Worm (Caenorhabditis elegans) whole organism, midembryonic: ENCODE results near the gene B0464.6.

Source experiments
- T22C8.4 ChIP-seq: fragments of 200-800 bp; sonication (Bioruptor generic); IDR thresholded peaks from 2 replicates; pipeline ENCODE4 v1.3.6; 2022; ENCODE audit warnings: missing genetic modification characterization, missing compliant biosample characterization
- cog-1 ChIP-seq: sonication (generic microtip); optimal IDR thresholded peaks from 2 replicates; lab custom pipeline; 2016; ENCODE audit warnings: missing genetic modification characterization, missing compliant biosample characterization
- flt-1 ChIP-seq: fragments of 200-800 bp; sonication (Bioruptor generic); IDR thresholded peaks from 2 replicates; pipeline ENCODE4 v1.3.6; 2022; ENCODE audit warnings: missing genetic modification characterization, missing compliant biosample characterization
- klf-2 ChIP-seq: fragments of 200-800 bp; sonication (Bioruptor generic); conservative IDR thresholded peaks from 2 replicates; pipeline ENCODE4 v1.3.6; 2022; ENCODE audit warnings: missing genetic modification reagents, missing genetic modification characterization, missing compliant biosample characterization
- med-1 ChIP-seq: sonication (generic microtip); optimal IDR thresholded peaks from 2 replicates; lab custom pipeline; 2017; ENCODE audit warnings: missing genetic modification characterization, mild to moderate bottlenecking, missing compliant biosample characterization, antibody characterized with exemption, missing genetic modification reagents; ENCODE audit not compliant: insufficient read depth
- ref-1 ChIP-seq: fragments of 200-800 bp; sonication (Bioruptor generic); conservative IDR thresholded peaks from 2 replicates; pipeline ENCODE4 v1.3.6; 2022; ENCODE audit warnings: missing genetic modification reagents, missing genetic modification characterization, missing compliant biosample characterization
- tab-1 ChIP-seq: fragments of 200-800 bp; sonication (Bioruptor generic); IDR thresholded peaks from 2 replicates; pipeline ENCODE4 v1.3.6; 2022; ENCODE audit warnings: missing genetic modification characterization, missing compliant biosample characterization
- ztf-23 ChIP-seq: fragments of 200-800 bp; sonication (Bioruptor generic); IDR thresholded peaks from 2 replicates; pipeline ENCODE4 v1.3.6; 2022; ENCODE audit warnings: missing genetic modification reagents, missing genetic modification characterization, missing compliant biosample characterization
- ztf-29 ChIP-seq: fragments of 200-800 bp; sonication (Bioruptor generic); IDR thresholded peaks from 2 replicates; pipeline ENCODE4 v1.3.6; 2022; ENCODE audit warnings: missing genetic modification reagents, missing genetic modification characterization, missing compliant biosample characterization

The B0464.6 gene

DNA sequence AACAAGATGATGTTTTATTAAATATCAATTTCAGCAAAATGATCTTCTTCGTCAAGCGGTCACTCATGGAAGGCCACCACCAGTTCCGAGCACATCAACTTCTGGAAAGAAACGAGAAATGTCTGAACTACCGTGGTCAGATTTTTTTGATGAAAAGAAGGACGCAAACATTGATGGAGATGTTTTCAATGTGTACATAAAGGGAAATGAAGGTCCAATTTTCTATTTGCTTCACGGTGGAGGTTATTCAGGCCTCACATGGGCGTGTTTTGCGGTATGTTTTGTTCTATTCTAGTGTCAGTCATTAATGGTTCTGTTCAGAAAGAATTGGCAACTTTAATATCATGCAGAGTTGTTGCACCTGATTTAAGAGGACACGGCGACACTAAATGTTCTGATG is at the start of gene B0464.6:
TSS of gene B0464.6 (minus strand) at position 101 of the 400 bp plus-strand sequence.
- no peak for TF ChIP-seq ztf-23 (GFP tag; lab: Robert Waterston, UW)
- TF ChIP-seq flt-1, result no peak
- TF ChIP-seq T22C8.4 (GFP tag; lab: Robert Waterston, UW), result no peak
- no peak for TF ChIP-seq klf-2 (GFP tag; lab: Robert Waterston, UW)
- TF ChIP-seq cog-1 (tag; lab: Kevin White, UChicago), result no peak
- no peak for TF ChIP-seq med-1 (GFP tag; lab: Kevin White, UChicago)
- no peak for TF ChIP-seq ztf-29 (GFP tag; lab: Robert Waterston, UW)

ce11 chrIII:9513569-9513968 is 47.8 kb upstream of the B0464.6 start, which contains the start of gene F55H2.8:
Gene F55H2.8, plus strand, starts transcription at chrIII:9513869.
- TF ChIP-seq flt-1 (no peak), T22C8.4 (GFP tag; lab: Robert Waterston, UW) (no peak), klf-2 (GFP tag; lab: Robert Waterston, UW) (no peak), ztf-29 (GFP tag; lab: Robert Waterston, UW) (no peak), cog-1 (tag; lab: Kevin White, UChicago) (no peak), ref-1 (GFP tag; lab: Robert Waterston, UW) (no peak), tab-1 (GFP tag; lab: Robert Waterston, UW) (no peak), ztf-23 (GFP tag; lab: Robert Waterston, UW) (no peak), med-1 (GFP tag; lab: Kevin White, UChicago) (no peak)

ce11 chrIII:9513006-9513405 is 47.2 kb upstream of the B0464.6 start:
- TF ChIP-seq tab-1 (GFP tag; lab: Robert Waterston, UW) (no peak), med-1 (GFP tag; lab: Kevin White, UChicago) (no peak), cog-1 (tag; lab: Kevin White, UChicago) (no peak)

- TF ChIP-seq ref-1 (GFP tag; lab: Robert Waterston, UW), result no peak
- no peak for TF ChIP-seq ztf-23 (GFP tag; lab: Robert Waterston, UW)
- no peak for TF ChIP-seq flt-1
- TF ChIP-seq ztf-29 (GFP tag; lab: Robert Waterston, UW), result no peak
- no peak for TF ChIP-seq cog-1 (tag; lab: Kevin White, UChicago)
- TF ChIP-seq tab-1 (GFP tag; lab: Robert Waterston, UW), result no peak
- TF ChIP-seq med-1 (GFP tag; lab: Kevin White, UChicago), result no peak
- TF ChIP-seq klf-2 (GFP tag; lab: Robert Waterston, UW), result no peak
- TF ChIP-seq T22C8.4 (GFP tag; lab: Robert Waterston, UW), result no peak
Measured at ce11 chrIII:9511660-9512059, 45.9 kb upstream of the B0464.6 start.

DNA sequence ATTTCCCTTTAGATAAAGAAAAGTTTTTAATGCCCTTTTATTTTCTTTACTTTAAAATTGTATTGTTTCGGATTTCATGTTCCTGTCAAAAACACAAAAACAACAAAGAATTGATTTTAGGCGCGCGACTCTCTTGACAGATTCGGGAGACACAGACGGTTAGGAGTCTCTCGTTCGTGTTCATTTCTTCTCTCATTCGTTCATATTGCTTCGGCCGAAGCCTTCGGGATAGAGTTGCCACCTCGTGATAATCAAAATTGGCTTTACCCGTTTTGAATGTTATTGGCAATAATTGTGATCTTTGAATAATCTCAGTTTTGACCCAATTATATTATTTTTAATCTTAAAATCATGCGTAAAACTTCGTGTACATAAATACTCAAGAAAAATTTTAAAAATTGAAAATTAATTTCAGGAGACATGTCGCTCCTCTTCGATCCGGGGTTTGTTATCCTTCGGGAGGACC is 45.3 kb upstream of the B0464.6 start, which contains the start of gene F55H2.5:
TSS of gene F55H2.5 (plus strand) at position 416 of the 466 bp plus-strand sequence.
- TF ChIP-seq ztf-29 (GFP tag; lab: Robert Waterston, UW), result no peak
- no peak for TF ChIP-seq klf-2 (GFP tag; lab: Robert Waterston, UW)
- TF ChIP-seq T22C8.4 (GFP tag; lab: Robert Waterston, UW), result no peak
- no peak for TF ChIP-seq med-1 (GFP tag; lab: Kevin White, UChicago)
- TF ChIP-seq ref-1 (GFP tag; lab: Robert Waterston, UW), result no peak
- TF ChIP-seq cog-1 (tag; lab: Kevin White, UChicago), result no peak
- TF ChIP-seq flt-1, result no peak
- TF ChIP-seq ztf-23 (GFP tag; lab: Robert Waterston, UW), result no peak
- no peak for TF ChIP-seq tab-1 (GFP tag; lab: Robert Waterston, UW)

DNA sequence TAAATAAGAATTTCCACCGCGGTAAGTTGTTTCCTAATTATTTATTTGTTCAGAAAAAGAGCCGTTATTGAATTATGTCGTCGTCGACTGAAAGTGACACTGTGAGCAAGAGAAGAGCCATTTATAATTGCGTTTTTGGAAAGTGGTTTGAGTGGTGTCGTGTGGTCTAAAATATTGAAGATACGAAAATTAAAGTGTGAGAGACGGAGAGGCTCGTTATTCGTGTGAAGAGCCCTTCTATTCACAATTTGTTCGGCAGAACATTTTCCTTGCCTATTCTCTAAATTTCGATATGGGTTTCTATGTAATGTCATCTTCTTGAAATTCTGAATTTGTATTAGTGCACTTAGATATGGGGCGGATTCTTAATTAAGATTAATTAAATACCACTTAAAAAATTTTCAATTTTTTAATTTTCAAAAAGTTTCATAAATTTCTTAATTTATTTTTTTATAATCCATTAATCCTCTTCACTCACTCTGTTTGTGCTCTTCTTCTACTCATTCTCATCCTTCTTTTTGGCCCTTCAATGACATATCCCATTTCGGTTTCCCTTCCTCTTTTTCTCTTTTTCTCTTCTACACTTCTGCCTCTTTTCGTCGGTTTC is 44.1 kb upstream of the B0464.6 start:
- TF ChIP-seq med-1 (GFP tag; lab: Kevin White, UChicago), result no peak
- TF ChIP-seq T22C8.4 (GFP tag; lab: Robert Waterston, UW), result no peak
- no peak for TF ChIP-seq flt-1
- TF ChIP-seq ztf-23 (GFP tag; lab: Robert Waterston, UW), result no peak
- no peak for TF ChIP-seq tab-1 (GFP tag; lab: Robert Waterston, UW)
- TF ChIP-seq ztf-29 (GFP tag; lab: Robert Waterston, UW), result no peak
- no peak for TF ChIP-seq cog-1 (tag; lab: Kevin White, UChicago)
- TF ChIP-seq ref-1 (GFP tag; lab: Robert Waterston, UW), result no peak
- TF ChIP-seq klf-2 (GFP tag; lab: Robert Waterston, UW), result no peak

- no peak for TF ChIP-seq ztf-29 (GFP tag; lab: Robert Waterston, UW)
- no peak for TF ChIP-seq ref-1 (GFP tag; lab: Robert Waterston, UW)
- no peak for TF ChIP-seq T22C8.4 (GFP tag; lab: Robert Waterston, UW)
- TF ChIP-seq klf-2 (GFP tag; lab: Robert Waterston, UW), result no peak
Measured at ce11 chrIII:9507799-9508198, 42.0 kb upstream of the B0464.6 start, which contains the start of gene vha-14. Gene vha-14, plus strand, starts transcription at chrIII:9508100.

DNA sequence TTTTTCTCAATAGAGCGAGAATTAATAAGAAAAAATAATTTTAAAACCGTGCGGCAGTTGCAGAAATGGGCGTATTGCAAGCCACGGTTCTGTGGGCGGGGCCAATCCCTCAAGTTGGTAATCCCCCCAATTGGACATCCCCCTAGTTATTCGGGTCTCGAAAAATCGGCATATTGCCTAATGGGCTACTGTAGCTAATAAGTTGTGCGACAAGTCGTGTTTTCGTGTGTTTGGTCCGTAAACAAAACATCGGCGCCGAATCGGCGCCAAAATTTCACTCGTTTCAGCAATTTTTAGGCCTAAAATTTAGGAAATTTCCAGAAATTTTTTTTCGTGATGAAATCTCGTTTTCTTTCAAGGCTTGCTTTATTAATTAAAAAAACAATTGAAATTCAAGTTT is 38.6 kb upstream of the B0464.6 start:
- TF ChIP-seq T22C8.4 (GFP tag; lab: Robert Waterston, UW) (no peak), ref-1 (GFP tag; lab: Robert Waterston, UW) (no peak), klf-2 (GFP tag; lab: Robert Waterston, UW) (no peak), med-1 (GFP tag; lab: Kevin White, UChicago) (no peak), tab-1 (GFP tag; lab: Robert Waterston, UW) (no peak), ztf-23 (GFP tag; lab: Robert Waterston, UW) (no peak), flt-1 (no peak), ztf-29 (GFP tag; lab: Robert Waterston, UW) (no peak), cog-1 (tag; lab: Kevin White, UChicago) (no peak)

- no peak for TF ChIP-seq cog-1 (tag; lab: Kevin White, UChicago)
- no peak for TF ChIP-seq klf-2 (GFP tag; lab: Robert Waterston, UW)
- no peak for TF ChIP-seq tab-1 (GFP tag; lab: Robert Waterston, UW)
- TF ChIP-seq med-1 (GFP tag; lab: Kevin White, UChicago), result no peak
- TF ChIP-seq T22C8.4 (GFP tag; lab: Robert Waterston, UW), result no peak
- no peak for TF ChIP-seq ref-1 (GFP tag; lab: Robert Waterston, UW)
- no peak for TF ChIP-seq ztf-23 (GFP tag; lab: Robert Waterston, UW)
- no peak for TF ChIP-seq flt-1
- TF ChIP-seq ztf-29 (GFP tag; lab: Robert Waterston, UW), result no peak
Measured at ce11 chrIII:9502155-9502714, 36.5 kb upstream of the B0464.6 start.
